Worm (Caenorhabditis elegans) whole organism, young adult: ENCODE measurements around the gene ent-2.
A peak's percentile ranks its signal among the peaks of the same experiment; 100 is the strongest.

Experiments
- C06A6.2 ChIP-seq: fragments of 200-800 bp; sonication (Bioruptor generic); conservative IDR thresholded peaks from 2 replicates; pipeline ENCODE4 v1.3.6; 2022; ENCODE audit warnings: missing genetic modification characterization, missing compliant biosample characterization
- F23B12.7 ChIP-seq: sonication (generic microtip); optimal IDR thresholded peaks from 2 replicates; lab custom pipeline; 2017; ENCODE audit warnings: missing genetic modification characterization, mild to moderate bottlenecking, missing compliant biosample characterization, antibody characterized with exemption, moderate library complexity; ENCODE audit not compliant: insufficient read depth
- F33H1.4 ChIP-seq: fragments of 200-800 bp; sonication (Bioruptor generic); IDR thresholded peaks from 2 replicates; pipeline ENCODE4 v1.3.6; 2022; ENCODE audit warnings: missing genetic modification reagents, missing genetic modification characterization, missing compliant biosample characterization
- F39B2.1 ChIP-seq: fragments of 200-800 bp; sonication (Bioruptor generic); IDR thresholded peaks from 2 replicates; pipeline ENCODE4 v1.3.6; 2022; ENCODE audit warnings: missing genetic modification reagents, missing genetic modification characterization, missing compliant biosample characterization
- K11D2.4 ChIP-seq: fragments of 200-800 bp; sonication (Bioruptor generic); IDR thresholded peaks from 2 replicates; pipeline ENCODE4 v1.3.6; 2022; ENCODE audit warnings: missing genetic modification reagents, missing genetic modification characterization, missing compliant biosample characterization
- K12H6.12 ChIP-seq: fragments of 200-800 bp; sonication (Bioruptor generic); optimal IDR thresholded peaks from 2 replicates; lab custom pipeline; 2018; ENCODE audit warnings: mild to moderate bottlenecking, missing genetic modification characterization, missing compliant biosample characterization
- Y56A3A.18 ChIP-seq: fragments of 200-800 bp; sonication (Bioruptor generic); IDR thresholded peaks from 2 replicates; pipeline ENCODE4 v1.3.6; 2022; ENCODE audit warnings: missing genetic modification reagents, missing genetic modification characterization, missing compliant biosample characterization
- Y95B8A.8 ChIP-seq: fragments of 200-800 bp; sonication (Bioruptor generic); IDR thresholded peaks from 2 replicates; pipeline ENCODE4 v1.3.6; 2022; ENCODE audit warnings: missing genetic modification reagents, missing genetic modification characterization, missing compliant biosample characterization
- ama-1 ChIP-seq, 3 experiments: fragments of 150-350 bp in 1 of 3; sonication (generic microtip) in 2 of 3; optimal IDR thresholded peaks; 2 replicates each; lab custom pipeline; 2014 to 2018; ENCODE audit warnings: missing biosample characterization in 2 of 3, missing genetic modification characterization in 2 of 3, missing genetic modification reagents in 2 of 3
- attf-5 ChIP-seq: fragments of 200-800 bp; sonication (Bioruptor generic); optimal IDR thresholded peaks from 2 replicates; lab custom pipeline; 2018; ENCODE audit warnings: mild to moderate bottlenecking, missing genetic modification characterization, missing compliant biosample characterization
- bed-1 ChIP-seq: fragments of 200-800 bp; sonication (Bioruptor generic); IDR thresholded peaks from 2 replicates; pipeline ENCODE4 v1.3.6; 2022; ENCODE audit warnings: missing genetic modification reagents, missing genetic modification characterization, missing compliant biosample characterization
- cebp-1 ChIP-seq, 2 experiments: fragments of 200-800 bp in 1 of 2; sonication (Bioruptor generic) in 1 of 2; sonication (generic microtip) in 1 of 2; IDR thresholded peaks in 1 of 2; optimal IDR thresholded peaks in 1 of 2; 2 replicates each; pipeline versions ENCODE4 v1.3.6 to Lab custom; 2017 to 2022; ENCODE audit warnings: missing compliant biosample characterization in 2 of 2, missing genetic modification characterization in 2 of 2, mild to moderate bottlenecking in 1 of 2, missing genetic modification reagents in 1 of 2, moderate library complexity in 1 of 2
- ceh-79 ChIP-seq: sonication (generic microtip); optimal IDR thresholded peaks from 2 replicates; lab custom pipeline; 2017; ENCODE audit warnings: mild to moderate bottlenecking, missing genetic modification characterization, missing compliant biosample characterization
- dpff-1 ChIP-seq: sonication (generic microtip); optimal IDR thresholded peaks from 2 replicates; lab custom pipeline; 2017; ENCODE audit warnings: mild to moderate bottlenecking, missing genetic modification characterization, missing compliant biosample characterization
- efl-1 ChIP-seq: fragments of 150-350 bp; optimal IDR thresholded peaks from 2 replicates; lab custom pipeline; 2014; ENCODE audit warnings: missing biosample characterization, missing genetic modification reagents, missing genetic modification characterization
- egrh-3 ChIP-seq: fragments of 200-800 bp; sonication (Bioruptor generic); IDR thresholded peaks from 2 replicates; pipeline ENCODE4 v1.3.6; 2022; ENCODE audit warnings: missing genetic modification reagents, missing genetic modification characterization, missing compliant biosample characterization
- ekl-4 ChIP-seq: fragments of 200-800 bp; sonication (Bioruptor generic); IDR thresholded peaks from 2 replicates; pipeline ENCODE4 v1.3.6; 2022; ENCODE audit warnings: missing genetic modification reagents, missing genetic modification characterization, missing compliant biosample characterization
- fkh-3 ChIP-seq: sonication (generic microtip); optimal IDR thresholded peaks from 2 replicates; lab custom pipeline; 2016; ENCODE audit warnings: mild to moderate bottlenecking, missing genetic modification characterization, missing compliant biosample characterization
- gei-17 ChIP-seq: fragments of 200-800 bp; sonication (Bioruptor generic); optimal IDR thresholded peaks from 2 replicates; lab custom pipeline; 2018; ENCODE audit warnings: mild to moderate bottlenecking, missing genetic modification characterization, missing compliant biosample characterization
- him-1 ChIP-seq: sonication (generic microtip); optimal IDR thresholded peaks from 2 replicates; lab custom pipeline; 2016; ENCODE audit warnings: missing genotype, missing genetic modification reagents, missing genetic modification characterization, missing compliant biosample characterization
- hmg-1.2 ChIP-seq: fragments of 200-800 bp; sonication (Bioruptor generic); IDR thresholded peaks from 2 replicates; pipeline ENCODE4 v1.3.6; 2022; ENCODE audit warnings: missing genetic modification reagents, missing genetic modification characterization, missing compliant biosample characterization
- hsf-1 ChIP-seq: fragments of 200-800 bp; sonication (Bioruptor generic); IDR thresholded peaks from 2 replicates; pipeline ENCODE4 v1.3.6; 2022; ENCODE audit warnings: missing genetic modification reagents, missing genetic modification characterization, missing compliant biosample characterization
- lin-26 ChIP-seq: fragments of 200-800 bp; sonication (Bioruptor generic); IDR thresholded peaks from 2 replicates; pipeline ENCODE4 v1.3.6; 2022; ENCODE audit warnings: missing genetic modification reagents, missing genetic modification characterization, missing compliant biosample characterization
- lin-35 ChIP-seq, 3 experiments: fragments of 150-350 bp in 2 of 3; sonication (generic microtip) in 1 of 3; optimal IDR thresholded peaks; 2 replicates each; lab custom pipeline; 2014 to 2018; ENCODE audit warnings: missing biosample characterization in 3 of 3, missing genetic modification characterization in 3 of 3, missing genetic modification reagents in 3 of 3
- lin-40 ChIP-seq: sonication (generic microtip); optimal IDR thresholded peaks from 2 replicates; lab custom pipeline; 2016; ENCODE audit warnings: missing genetic modification characterization, mild to moderate bottlenecking, missing compliant biosample characterization, missing genotype, missing genetic modification reagents
- madf-10 ChIP-seq: sonication (generic microtip); optimal IDR thresholded peaks from 2 replicates; lab custom pipeline; 2016; ENCODE audit warnings: mild to moderate bottlenecking, missing genetic modification characterization, missing compliant biosample characterization
- madf-3 ChIP-seq: fragments of 200-800 bp; sonication (Bioruptor generic); IDR thresholded peaks from 2 replicates; pipeline ENCODE4 v1.3.6; 2022; ENCODE audit warnings: missing genetic modification reagents, missing genetic modification characterization, missing compliant biosample characterization
- mxl-1 ChIP-seq: sonication (generic microtip); optimal IDR thresholded peaks from 2 replicates; lab custom pipeline; 2016; ENCODE audit warnings: missing genetic modification characterization, missing compliant biosample characterization
- nfya-1 ChIP-seq: sonication (generic microtip); optimal IDR thresholded peaks from 2 replicates; lab custom pipeline; 2017; ENCODE audit warnings: antibody characterized with exemption, missing compliant biosample characterization, missing genetic modification characterization, borderline replicate concordance; ENCODE audit not compliant: insufficient read depth
- nhr-120 ChIP-seq: fragments of 200-800 bp; sonication (Bioruptor generic); IDR thresholded peaks from 2 replicates; pipeline ENCODE4 v1.3.6; 2022; ENCODE audit warnings: missing genetic modification characterization, missing compliant biosample characterization
- nhr-80 ChIP-seq: sonication (generic microtip); optimal IDR thresholded peaks from 2 replicates; lab custom pipeline; 2016; ENCODE audit warnings: missing genetic modification characterization, missing compliant biosample characterization
- pbrm-1 ChIP-seq: fragments of 200-800 bp; sonication (Bioruptor generic); IDR thresholded peaks from 2 replicates; pipeline ENCODE4 v1.3.6; 2022; ENCODE audit warnings: missing genetic modification reagents, missing genetic modification characterization, missing compliant biosample characterization
- rcor-1 ChIP-seq: fragments of 200-800 bp; sonication (Bioruptor generic); IDR thresholded peaks from 2 replicates; pipeline ENCODE4 v1.3.6; 2022; ENCODE audit warnings: missing genetic modification reagents, missing genetic modification characterization, missing compliant biosample characterization
- rec-8 ChIP-seq, 2 experiments: sonication (generic microtip); optimal IDR thresholded peaks; 2 replicates each; lab custom pipeline; 2016; ENCODE audit warnings: mild to moderate bottlenecking in 2 of 2, missing genetic modification characterization in 2 of 2, missing genetic modification reagents in 2 of 2, missing genotype in 2 of 2, missing biosample characterization in 1 of 2, missing compliant biosample characterization in 1 of 2, moderate library complexity in 1 of 2
- snpc-4 ChIP-seq, 5 experiments: fragments of 150-350 bp in 1 of 5; sonication (generic microtip) in 4 of 5; optimal IDR thresholded peaks; 2 replicates each; lab custom pipeline; 2014 to 2018; ENCODE audit warnings: missing genetic modification characterization in 5 of 5, missing biosample characterization in 3 of 5, antibody characterized with exemption in 2 of 5, mild to moderate bottlenecking in 2 of 5, missing compliant biosample characterization in 2 of 5, missing genotype in 2 of 5, moderate library complexity in 2 of 5, missing genetic modification reagents in 1 of 5
- somi-1 ChIP-seq: fragments of 200-800 bp; sonication (Bioruptor generic); optimal IDR thresholded peaks from 2 replicates; lab custom pipeline; 2018; ENCODE audit warnings: mild to moderate bottlenecking, missing genetic modification characterization, missing compliant biosample characterization
- tbp1 ChIP-seq: fragments of 200-800 bp; sonication (Bioruptor generic); optimal IDR thresholded peaks from 2 replicates; lab custom pipeline; 2018; ENCODE audit warnings: mild to moderate bottlenecking, missing genetic modification characterization, missing compliant biosample characterization
- unc-62 ChIP-seq: fragments of 150-350 bp; optimal IDR thresholded peaks from 2 replicates; lab custom pipeline; 2014; ENCODE audit warnings: missing biosample characterization, missing genetic modification reagents, missing genetic modification characterization
- zfh-2 ChIP-seq: fragments of 200-800 bp; sonication (Bioruptor generic); conservative IDR thresholded peaks from 2 replicates; pipeline ENCODE4 v1.3.6; 2022; ENCODE audit warnings: missing genetic modification reagents, missing genetic modification characterization, missing compliant biosample characterization
- zim-3 ChIP-seq: sonication (generic microtip); optimal IDR thresholded peaks from 2 replicates; lab custom pipeline; 2017; ENCODE audit warnings: mild to moderate bottlenecking, missing genetic modification characterization, moderate library complexity, missing compliant biosample characterization
- ztf-22 ChIP-seq: fragments of 200-800 bp; sonication (Bioruptor generic); optimal IDR thresholded peaks from 2 replicates; lab custom pipeline; 2018; ENCODE audit warnings: mild to moderate bottlenecking, missing genetic modification characterization, moderate library complexity, missing compliant biosample characterization
- ztf-26 ChIP-seq: sonication (generic microtip); optimal IDR thresholded peaks from 2 replicates; lab custom pipeline; 2017; ENCODE audit warnings: missing genetic modification characterization, missing compliant biosample characterization
- ztf-3 ChIP-seq: fragments of 200-800 bp; sonication (Bioruptor generic); optimal IDR thresholded peaks from 2 replicates; lab custom pipeline; 2018; ENCODE audit warnings: mild to moderate bottlenecking, missing genetic modification characterization, missing compliant biosample characterization

The ent-2 gene

ce11 chrX:15567986-15568940 lies 32.6 kb upstream of the ent-2 start, which contains the start of gene dyn-1 (continued):
- TF ChIP-seq zim-3 (tag; lab: Kevin White, UChicago) (no peak), him-1 (tag; lab: Kevin White, UChicago) (no peak), cebp-1 (GFP tag; IDR thresholded peaks at IDR 0.05; lab: Robert Waterston, UW) (no peak; the same call in 1 of the 2 replicates), cebp-1 (tag; optimal IDR thresholded peaks at IDR 0.05; lab: Kevin White, UChicago) (peak; percentile 82), somi-1 (GFP tag; lab: Kevin White, UChicago) (peak; percentile 18), ztf-22 (GFP tag; lab: Kevin White, UChicago) (no peak), dpff-1 (tag; lab: Kevin White, UChicago) (no peak), nhr-80 (tag; lab: Kevin White, UChicago) (peak; percentile 95), K12H6.12 (tag; lab: Kevin White, UChicago) (peak; percentile 36), egrh-3 (GFP tag; lab: Robert Waterston, UW) (peak; percentile 39), lin-35 (GFP tag; optimal IDR thresholded peaks at IDR 0.05; lab: Kevin White, UChicago) (peak in 1 of 3 experiments; percentile 7), ztf-3 (GFP tag; lab: Kevin White, UChicago) (peak; percentile 7), zfh-2 (GFP tag; lab: Robert Waterston, UW) (peak; percentile 92), snpc-4 (GFP tag; optimal IDR thresholded peaks at IDR 0.05; lab: Kevin White, UChicago) (no peak), snpc-4 (tag; optimal IDR thresholded peaks at IDR 0.05; lab: Kevin White, UChicago) (peak in 3 of 4 experiments; percentile 39 to 46 (median 40)), efl-1 (peak; percentile 28), hsf-1 (GFP tag; lab: Robert Waterston, UW) (no peak), bed-1 (GFP tag; lab: Robert Waterston, UW) (no peak), gei-17 (GFP tag; lab: Kevin White, UChicago) (peak; percentile 61), mxl-1 (no peak), Y56A3A.18 (GFP tag; lab: Robert Waterston, UW) (no peak), F23B12.7 (tag; lab: Kevin White, UChicago) (no peak), ekl-4 (GFP tag; lab: Robert Waterston, UW) (no peak), madf-10 (tag; lab: Kevin White, UChicago) (peak; percentile 39), pbrm-1 (no peak), rec-8 (tag; optimal IDR thresholded peaks at IDR 0.05; lab: Kevin White, UChicago) (no peak), C06A6.2 (peak; percentile 48), fkh-3 (no peak), F33H1.4 (GFP tag; lab: Robert Waterston, UW) (no peak), nfya-1 (tag; lab: Kevin White, UChicago) (no peak), Y95B8A.8 (GFP tag; lab: Robert Waterston, UW) (no peak), nhr-120 (GFP tag; lab: Robert Waterston, UW) (no peak), attf-5 (peak; percentile 87), K11D2.4 (GFP tag; lab: Robert Waterston, UW) (peak; percentile 70), madf-3 (GFP tag; lab: Robert Waterston, UW) (peak; percentile 64; the same call in 1 of the 2 replicates), rcor-1 (GFP tag; lab: Robert Waterston, UW) (no peak), unc-62 (no peak), hmg-1.2 (GFP tag; lab: Robert Waterston, UW) (peak; percentile 57; the same call in 1 of the 2 replicates), ama-1 (optimal IDR thresholded peaks at IDR 0.05; lab: Kevin White, UChicago) (no peak), ama-1 (GFP tag; optimal IDR thresholded peaks at IDR 0.05; lab: Kevin White, UChicago) (peak in 1 of 2 experiments; percentile 2), ceh-79 (tag; lab: Kevin White, UChicago) (no peak), F39B2.1 (no peak), lin-26 (GFP tag; lab: Robert Waterston, UW) (0 out of 2 replicates have a peak, but pooled peaks have one; percentile 13), tbp1 (GFP tag; lab: Kevin White, UChicago) (peak; percentile 13), lin-40 (tag; lab: Kevin White, UChicago) (peak; percentile 65), ztf-26 (tag; lab: Kevin White, UChicago) (peak; percentile 76)
